Fruit fly (Drosophila melanogaster): ENCODE data around the gene CG7607.

dm6 chr3L:11199320-11199719, at the start of gene CG7607:
- no peak for TF ChIP-seq cic (GFP tag; optimal IDR thresholded peaks at IDR 0.05)
- TF ChIP-seq Hr96 (GFP tag; optimal IDR thresholded peaks at IDR 0.05): no peak
- no peak for TF ChIP-seq CG14711 (tag; optimal IDR thresholded peaks at IDR 0.05)

Data from whole organism, adult.